Worm (Caenorhabditis elegans): Measurements from ENCODE around the gene F56C9.3.
A peak's percentile ranks its signal among the peaks of the same experiment; 100 is the strongest.

F56C9.3 gene

ce11 chrIII:7275296-7275695 is 35.8 kb upstream of the F56C9.3 start, which contains the start of gene psd-1 (continued):
- TF ChIP-seq daf-12 (tag; optimal IDR thresholded peaks at IDR 0.05) (no peak), nhr-41 (GFP tag; IDR thresholded peaks at IDR 0.05) (no peak)

- TF ChIP-seq nhr-28 (tag; optimal IDR thresholded peaks at IDR 0.05) = peak; percentile 20
- TF ChIP-seq T26A8.4 (GFP tag; IDR thresholded peaks at IDR 0.05) = no peak
- TF ChIP-seq nhr-10 (tag; optimal IDR thresholded peaks at IDR 0.05) = no peak
- TF ChIP-seq dpl-1 (GFP tag; optimal IDR thresholded peaks at IDR 0.05) = peak; percentile 96
- TF ChIP-seq dve-1 (tag; optimal IDR thresholded peaks at IDR 0.05; ENCODE audit: insufficient read depth) = peak; percentile 52
- TF ChIP-seq unc-130 (GFP tag; optimal IDR thresholded peaks at IDR 0.05) = no peak
- TF ChIP-seq snpc-4 (tag; optimal IDR thresholded peaks at IDR 0.05) = no peak
- TF ChIP-seq hlh-30 (tag; optimal IDR thresholded peaks at IDR 0.05; ENCODE audit: insufficient read depth) = peak; percentile 78
- TF ChIP-seq mes-2 (tag; optimal IDR thresholded peaks at IDR 0.05; ENCODE audit: poor library complexity, severe bottlenecking) = peak; percentile 63
- peak; percentile 23 for TF ChIP-seq nhr-77 (tag; optimal IDR thresholded peaks at IDR 0.05)
- TF ChIP-seq dmd-8 (GFP tag; IDR thresholded peaks at IDR 0.05) = no peak
- no peak for TF ChIP-seq lin-39 (tag; optimal IDR thresholded peaks at IDR 0.05)
- peak; percentile 93 for TF ChIP-seq lin-38 (GFP tag; IDR thresholded peaks at IDR 0.05)
- no peak for TF ChIP-seq Y5F2A.4 (GFP tag; optimal IDR thresholded peaks at IDR 0.05)
- TF ChIP-seq daf-16 (GFP tag; optimal IDR thresholded peaks at IDR 0.05) = no peak
- TF ChIP-seq daf-16 (tag; optimal IDR thresholded peaks at IDR 0.05) = peak; percentile 28
- TF ChIP-seq lir-3 (tag; optimal IDR thresholded peaks at IDR 0.05) = no peak
- no peak for TF ChIP-seq lin-29 (GFP tag; IDR thresholded peaks at IDR 0.05)
- TF ChIP-seq cey-2 (tag; optimal IDR thresholded peaks at IDR 0.05; ENCODE audit: borderline replicate concordance, insufficient read depth) = no peak
- no peak for TF ChIP-seq ceh-44 (GFP tag; IDR thresholded peaks at IDR 0.05)
- TF ChIP-seq T20F7.1 (GFP tag; optimal IDR thresholded peaks at IDR 0.05) = peak; percentile 56
- peak; percentile 3 for TF ChIP-seq zip-2 (tag; optimal IDR thresholded peaks at IDR 0.05)
- peak; percentile 81 for TF ChIP-seq nhr-6 (tag; optimal IDR thresholded peaks at IDR 0.05)
- peak in 1 of 2 experiments; percentile 30 for TF ChIP-seq unc-62 (GFP tag; optimal IDR thresholded peaks at IDR 0.05 in 1 of 2)
- TF ChIP-seq unc-62 (tag; optimal IDR thresholded peaks at IDR 0.05) = no peak
- peak; percentile 33 for TF ChIP-seq mep-1 (tag; optimal IDR thresholded peaks at IDR 0.05)
- TF ChIP-seq F10B5.3 (tag; optimal IDR thresholded peaks at IDR 0.05) = no peak
- TF ChIP-seq dmd-6 (GFP tag; IDR thresholded peaks at IDR 0.05) = no peak
- TF ChIP-seq spr-3 (GFP tag; optimal IDR thresholded peaks at IDR 0.05) = no peak
- 0 out of 2 replicates have a peak, but pooled peaks have one; percentile 9 for TF ChIP-seq hmg-1.1 (GFP tag; IDR thresholded peaks at IDR 0.05)
- TF ChIP-seq F44E2.7 (GFP tag; IDR thresholded peaks at IDR 0.05) = no peak
- TF ChIP-seq dmd-9 (GFP tag; IDR thresholded peaks at IDR 0.05) = no peak
- TF ChIP-seq ctbp-1 (GFP tag; IDR thresholded peaks at IDR 0.05) = no peak
- TF ChIP-seq nhr-42 (GFP tag; IDR thresholded peaks at IDR 0.05) = no peak
- peak in 1 of 2 experiments; percentile 78 for TF ChIP-seq lsy-2 (tag; optimal IDR thresholded peaks at IDR 0.05)
- no peak for TF ChIP-seq arid-1 (GFP tag; conservative IDR thresholded peaks at IDR 0.05)
- no peak for TF ChIP-seq fkh-10 (GFP tag; optimal IDR thresholded peaks at IDR 0.05)
- TF ChIP-seq zag-1 (tag; optimal IDR thresholded peaks at IDR 0.05) = no peak
- TF ChIP-seq lim-7 (GFP tag; IDR thresholded peaks at IDR 0.05) = no peak
These were observed 33.9 kb upstream of the F56C9.3 start, which contains the start of the genes spot-1 and B0361.11 for ce11 chrIII:7277228-7277627. TSS of gene spot-1 (minus strand) at chrIII:7277274. TSS of gene B0361.11 (plus strand) at chrIII:7277599.

ce11 chrIII:7278491-7278890 is 32.6 kb upstream of the F56C9.3 start:
- TF ChIP-seq unc-39 (tag; optimal IDR thresholded peaks at IDR 0.05) (no peak), spr-3 (GFP tag; optimal IDR thresholded peaks at IDR 0.05) (peak; percentile 28), rbr-2 (tag; optimal IDR thresholded peaks at IDR 0.05) (peak; percentile 66), F37D6.2 (tag; optimal IDR thresholded peaks at IDR 0.05) (peak; percentile 38), lir-3 (tag; optimal IDR thresholded peaks at IDR 0.05) (peak; percentile 4), arid-1 (GFP tag; conservative IDR thresholded peaks at IDR 0.05) (no peak), ztf-7 (tag; optimal IDR thresholded peaks at IDR 0.05) (peak; percentile 89), F26F4.8 (GFP tag; conservative IDR thresholded peaks at IDR 0.05) (0 out of 2 replicates have a peak, but pooled peaks have one; percentile 42), zfp-3 (GFP tag; conservative IDR thresholded peaks at IDR 0.05) (peak; percentile 57; the same call in 1 of the 2 replicates), dpl-1 (GFP tag; optimal IDR thresholded peaks at IDR 0.05) (peak; percentile 76), snpc-1.2 (GFP tag; IDR thresholded peaks at IDR 0.05) (0 out of 2 replicates have a peak, but pooled peaks have one; percentile 30), nhr-41 (GFP tag; IDR thresholded peaks at IDR 0.05) (peak; percentile 56; the same call in 1 of the 2 replicates), spr-1 (tag; optimal IDR thresholded peaks at IDR 0.05) (peak; percentile 20), nhr-28 (tag; optimal IDR thresholded peaks at IDR 0.05) (peak; percentile 37), hlh-11 (tag; optimal IDR thresholded peaks at IDR 0.05) (peak; percentile 61)

All from whole organism, L4 larva.